Worm (Caenorhabditis elegans) whole organism, L3 larva: ENCODE results near the gene M04D8.5.

ENCODE experiments used
- eor-1 ChIP-seq, 2 experiments: fragments of 150-350 bp; optimal IDR thresholded peaks; 2 replicates each; lab custom pipeline; 2014 to 2018; ENCODE audit warnings: missing biosample characterization in 2 of 2, missing genetic modification characterization in 2 of 2
- fkh-10 ChIP-seq: sonication (generic microtip); optimal IDR thresholded peaks from 2 replicates; lab custom pipeline; 2017; ENCODE audit warnings: missing biosample characterization, missing genetic modification reagents, missing genetic modification characterization

- TF ChIP-seq fkh-10 (GFP tag; lab: Kevin White, UChicago) (no peak), eor-1 (tag; optimal IDR thresholded peaks at IDR 0.05; lab: Kevin White, UChicago) (no peak)
Measured at ce11 chrIII:9984604-9985003, 48.5 kb downstream of the M04D8.5 start.
